Worm (Caenorhabditis elegans) whole organism, L2 larva: ENCODE data around the gene clec-148.

Experiments used
- lin-39 ChIP-seq: fragments of 150-350 bp; optimal IDR thresholded peaks from 2 replicates; lab custom pipeline; 2014; ENCODE audit warnings: missing biosample characterization, missing genetic modification reagents, missing genetic modification characterization
- lsy-2 ChIP-seq, 2 experiments: fragments of 150-350 bp in 1 of 2; sonication (generic microtip) in 1 of 2; optimal IDR thresholded peaks; 2 replicates each; lab custom pipeline; 2014 to 2017; ENCODE audit warnings: missing biosample characterization in 2 of 2, missing genetic modification characterization in 2 of 2
- nhr-11 ChIP-seq: fragments of 150-350 bp; optimal IDR thresholded peaks from 2 replicates; lab custom pipeline; 2014; ENCODE audit warnings: missing biosample characterization, missing genetic modification characterization
- sma-3 ChIP-seq: sonication (generic microtip); optimal IDR thresholded peaks from 2 replicates; lab custom pipeline; 2016; ENCODE audit warnings: missing genetic modification reagents, missing genetic modification characterization, missing compliant biosample characterization
- snpc-4 ChIP-seq: fragments of 150-350 bp; optimal IDR thresholded peaks from 2 replicates; lab custom pipeline; 2014; ENCODE audit warnings: missing biosample characterization, missing genetic modification characterization
- unc-39 ChIP-seq: fragments of 150-350 bp; optimal IDR thresholded peaks from 2 replicates; lab custom pipeline; 2014; ENCODE audit warnings: missing biosample characterization, missing genetic modification characterization

ce11 chrIII:147570-148076 lies 28.0 kb downstream of the clec-148 start, which contains the start of gene sqst-5:
- TF ChIP-seq sma-3 (GFP tag; lab: Kevin White, UChicago) (no peak), lsy-2 (tag; optimal IDR thresholded peaks at IDR 0.05; lab: Kevin White, UChicago) (no peak), snpc-4 (tag; lab: Kevin White, UChicago) (no peak), nhr-11 (no peak), lin-39 (tag; lab: Kevin White, UChicago) (no peak), unc-39 (tag; lab: Kevin White, UChicago) (no peak)
